Fruit fly (Drosophila melanogaster): ENCODE data around the gene CG13308.

The CG13308 gene

DNA sequence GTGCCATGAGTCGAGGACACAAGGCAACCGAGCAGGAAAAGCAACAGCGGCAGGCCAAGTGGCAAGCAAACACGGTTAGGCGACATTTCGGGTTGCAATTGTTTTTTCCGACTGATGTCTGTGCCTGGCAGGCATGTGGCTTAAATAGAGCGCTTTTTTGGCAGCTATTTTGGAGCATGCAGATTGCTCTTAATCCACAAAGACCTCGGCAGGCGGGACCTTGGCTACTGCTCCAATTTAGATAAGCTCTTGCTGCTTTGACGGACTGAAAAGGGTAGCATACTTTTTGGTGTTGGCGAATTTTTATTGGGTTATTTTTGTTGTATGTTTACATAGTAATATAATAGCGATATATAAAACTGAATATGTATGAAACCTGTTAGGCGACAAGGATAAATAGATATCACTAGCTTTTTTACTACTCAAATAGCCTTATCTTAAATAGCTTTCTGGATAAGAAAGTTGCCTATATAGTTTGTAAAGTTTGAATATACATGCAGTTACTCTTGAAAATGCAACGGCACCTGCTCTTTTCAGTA, 1.2 kb upstream of the CG13308 start, which contains the start of the genes CG13312 and CG32024:
Gene CG13312, minus strand, starts transcription at position 101 of the 539 bp plus-strand sequence.
Gene CG32024, plus strand, starts transcription at position 489 of the 539 bp plus-strand sequence.
- no peak for TF ChIP-seq CG9948 (tag; optimal IDR thresholded peaks at IDR 0.05)
- TF ChIP-seq fd96Ca (GFP tag; IDR thresholded peaks at IDR 0.05), result no peak
- no peak for TF ChIP-seq Pif1A (GFP tag; optimal IDR thresholded peaks at IDR 0.05)
- TF ChIP-seq gl (tag; optimal IDR thresholded peaks at IDR 0.05), result no peak
- TF ChIP-seq CG4496 (GFP tag; IDR thresholded peaks at IDR 0.05), result no peak
- TF ChIP-seq CG14655 (GFP tag; optimal IDR thresholded peaks at IDR 0.05), result no peak
- no peak for TF ChIP-seq rn (GFP tag; IDR thresholded peaks at IDR 0.05)
- no peak for TF ChIP-seq Snoo (tag; optimal IDR thresholded peaks at IDR 0.05)
- TF ChIP-seq EcR (GFP tag; optimal IDR thresholded peaks at IDR 0.05), result no peak
- TF ChIP-seq CG8159 (tag; optimal IDR thresholded peaks at IDR 0.05), result no peak
- TF ChIP-seq CG12605 (GFP tag; IDR thresholded peaks at IDR 0.05), result no peak
- no peak for TF ChIP-seq Pif1B (GFP tag; optimal IDR thresholded peaks at IDR 0.05)
- no peak for TF ChIP-seq CG34367 (tag; optimal IDR thresholded peaks at IDR 0.05)
- no peak for TF ChIP-seq CG8301 (tag; optimal IDR thresholded peaks at IDR 0.05)
- no peak for TF ChIP-seq CG15710 (tag; optimal IDR thresholded peaks at IDR 0.05)
- no peak for TF ChIP-seq CG32121 (GFP tag; IDR thresholded peaks at IDR 0.05)
- no peak for TF ChIP-seq Ets98B (GFP tag; IDR thresholded peaks at IDR 0.05)
- TF ChIP-seq CG17806 (tag; optimal IDR thresholded peaks at IDR 0.05), result no peak
- TF ChIP-seq CG13204 (GFP tag; optimal IDR thresholded peaks at IDR 0.05), result no peak

DNA sequence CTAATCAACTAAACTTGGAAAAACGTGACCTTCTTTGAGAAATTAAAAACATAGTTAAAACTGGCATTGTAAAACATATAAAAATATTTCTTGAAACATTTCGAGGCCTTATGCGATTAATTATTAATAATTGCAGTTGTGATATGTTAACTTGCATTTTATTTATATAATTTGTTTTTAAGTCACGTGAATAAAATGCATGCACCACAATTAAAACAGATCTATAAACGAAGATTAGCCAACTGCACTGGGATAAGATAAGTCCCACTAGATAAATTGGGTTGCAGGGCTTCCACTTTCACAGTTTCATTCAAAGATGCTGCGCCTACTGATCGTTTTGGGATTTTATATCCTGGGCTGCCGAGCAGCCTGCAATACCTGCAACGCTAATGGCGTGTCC, 1.8 kb downstream of the CG13308 start, which contains the start of gene CG13309:
Gene CG13309, plus strand, starts transcription at position 301 of the 400 bp plus-strand sequence.
- TF ChIP-seq D1 (tag; optimal IDR thresholded peaks at IDR 0.05) (no peak), fd96Ca (GFP tag; IDR thresholded peaks at IDR 0.05) (no peak), CG14655 (GFP tag; optimal IDR thresholded peaks at IDR 0.05) (no peak), CG12605 (GFP tag; IDR thresholded peaks at IDR 0.05) (no peak), CG8301 (tag; optimal IDR thresholded peaks at IDR 0.05) (no peak), CG34367 (tag; optimal IDR thresholded peaks at IDR 0.05) (no peak), Ets98B (GFP tag; IDR thresholded peaks at IDR 0.05) (no peak), CG17806 (tag; optimal IDR thresholded peaks at IDR 0.05) (no peak), Pif1A (GFP tag; optimal IDR thresholded peaks at IDR 0.05) (no peak), CG32121 (GFP tag; IDR thresholded peaks at IDR 0.05) (no peak), CG13204 (GFP tag; optimal IDR thresholded peaks at IDR 0.05) (no peak), EcR (GFP tag; optimal IDR thresholded peaks at IDR 0.05) (no peak), CG10348 (GFP tag; IDR thresholded peaks at IDR 0.05) (no peak), Pif1B (GFP tag; optimal IDR thresholded peaks at IDR 0.05) (no peak)

DNA sequence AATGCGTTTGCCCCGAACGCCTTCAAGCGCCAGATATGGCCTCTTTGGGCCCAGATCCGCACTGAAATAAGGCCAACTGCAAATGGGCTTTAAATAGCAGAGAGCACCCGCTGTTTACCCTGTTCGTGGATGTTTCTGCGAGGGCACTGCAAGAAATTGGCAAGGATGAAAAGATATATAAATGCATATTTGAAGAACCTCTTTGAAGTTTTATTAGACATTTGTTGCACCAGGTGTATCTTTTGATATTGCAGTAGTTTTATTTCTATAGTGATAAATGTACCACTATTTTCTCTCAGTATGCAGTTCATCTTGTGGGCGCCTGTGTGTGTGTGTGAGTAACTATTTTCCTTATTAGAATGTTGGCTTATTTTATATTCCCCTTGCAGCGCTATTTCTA, 5.1 kb downstream of the CG13308 start:
- TF ChIP-seq CG8159 (tag; optimal IDR thresholded peaks at IDR 0.05), result peak; percentile 48
- peak; percentile 45; the same call in 1 of the 2 replicates for TF ChIP-seq rn (GFP tag; IDR thresholded peaks at IDR 0.05)
- TF ChIP-seq CG15710 (tag; optimal IDR thresholded peaks at IDR 0.05), result peak; percentile 48
- peak; percentile 70 for TF ChIP-seq Pif1A (GFP tag; optimal IDR thresholded peaks at IDR 0.05)
- peak; percentile 30 for TF ChIP-seq CG13204 (GFP tag; optimal IDR thresholded peaks at IDR 0.05)
- TF ChIP-seq gl (tag; optimal IDR thresholded peaks at IDR 0.05), result peak; percentile 18
- peak; percentile 86 for TF ChIP-seq fd96Ca (GFP tag; IDR thresholded peaks at IDR 0.05)
- TF ChIP-seq CG17806 (tag; optimal IDR thresholded peaks at IDR 0.05), result no peak
- no peak for TF ChIP-seq EcR (GFP tag; optimal IDR thresholded peaks at IDR 0.05)
- no peak for TF ChIP-seq Snoo (tag; optimal IDR thresholded peaks at IDR 0.05)
- TF ChIP-seq CG34367 (tag; optimal IDR thresholded peaks at IDR 0.05), result no peak
- peak; percentile 79 for TF ChIP-seq CG12605 (GFP tag; IDR thresholded peaks at IDR 0.05)
- peak; percentile 80 for TF ChIP-seq Ets98B (GFP tag; IDR thresholded peaks at IDR 0.05)
- peak; percentile 33 for TF ChIP-seq Pif1B (GFP tag; optimal IDR thresholded peaks at IDR 0.05)
- TF ChIP-seq CG32121 (GFP tag; IDR thresholded peaks at IDR 0.05), result peak; percentile 75
- TF ChIP-seq CG4496 (GFP tag; IDR thresholded peaks at IDR 0.05), result peak; percentile 90
- no peak for TF ChIP-seq D1 (tag; optimal IDR thresholded peaks at IDR 0.05)
- TF ChIP-seq CG8301 (tag; optimal IDR thresholded peaks at IDR 0.05), result peak; percentile 62
- TF ChIP-seq CG9948 (tag; optimal IDR thresholded peaks at IDR 0.05), result peak; percentile 44
- peak; percentile 62 for TF ChIP-seq CG14655 (GFP tag; optimal IDR thresholded peaks at IDR 0.05)
- no peak for TF ChIP-seq CG10348 (GFP tag; IDR thresholded peaks at IDR 0.05)

DNA sequence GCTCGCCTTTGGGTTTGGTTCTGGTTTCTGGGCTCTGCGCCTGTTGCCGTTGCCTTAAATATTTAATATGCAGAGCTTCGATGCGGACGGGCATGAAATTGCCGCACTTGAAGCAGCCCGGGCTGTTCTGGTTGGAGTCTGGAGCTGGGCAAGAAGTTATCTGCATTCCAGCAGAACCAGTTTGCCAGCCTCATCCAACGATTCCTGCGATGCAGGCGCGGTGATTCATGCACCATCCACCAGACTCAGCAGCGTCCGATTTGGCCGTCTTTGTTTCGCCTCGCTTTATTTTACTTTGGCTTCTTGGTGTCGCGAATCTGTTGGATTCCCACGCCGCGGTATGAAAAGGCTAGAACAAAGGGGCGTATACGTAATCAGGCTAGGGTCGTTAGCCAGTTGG, 11.1 kb downstream of the CG13308 start:
- TF ChIP-seq CG34367 (tag; optimal IDR thresholded peaks at IDR 0.05), result no peak
- TF ChIP-seq CG15710 (tag; optimal IDR thresholded peaks at IDR 0.05), result no peak
- peak; percentile 4 for TF ChIP-seq gl (tag; optimal IDR thresholded peaks at IDR 0.05)
- TF ChIP-seq CG8159 (tag; optimal IDR thresholded peaks at IDR 0.05), result no peak
- TF ChIP-seq rn (GFP tag; IDR thresholded peaks at IDR 0.05), result no peak
- TF ChIP-seq CG17806 (tag; optimal IDR thresholded peaks at IDR 0.05), result no peak
- no peak for TF ChIP-seq Pif1A (GFP tag; optimal IDR thresholded peaks at IDR 0.05)
- TF ChIP-seq D1 (tag; optimal IDR thresholded peaks at IDR 0.05), result no peak
- TF ChIP-seq Ets98B (GFP tag; IDR thresholded peaks at IDR 0.05), result no peak
- TF ChIP-seq CG14655 (GFP tag; optimal IDR thresholded peaks at IDR 0.05), result no peak
- peak; percentile 20 for TF ChIP-seq Snoo (tag; optimal IDR thresholded peaks at IDR 0.05)
- peak; percentile 67 for TF ChIP-seq EcR (GFP tag; optimal IDR thresholded peaks at IDR 0.05)
- TF ChIP-seq CG4496 (GFP tag; IDR thresholded peaks at IDR 0.05), result no peak
- no peak for TF ChIP-seq CG8301 (tag; optimal IDR thresholded peaks at IDR 0.05)
- TF ChIP-seq CG13204 (GFP tag; optimal IDR thresholded peaks at IDR 0.05), result peak; percentile 38
- TF ChIP-seq CG12605 (GFP tag; IDR thresholded peaks at IDR 0.05), result no peak
- TF ChIP-seq fd96Ca (GFP tag; IDR thresholded peaks at IDR 0.05), result no peak
- TF ChIP-seq Pif1B (GFP tag; optimal IDR thresholded peaks at IDR 0.05), result no peak
- TF ChIP-seq CG32121 (GFP tag; IDR thresholded peaks at IDR 0.05), result no peak
- no peak for TF ChIP-seq CG9948 (tag; optimal IDR thresholded peaks at IDR 0.05)
- no peak for TF ChIP-seq CG10348 (GFP tag; IDR thresholded peaks at IDR 0.05)

Data from whole organism, pupa.